Fruit fly (Drosophila melanogaster) whole organism, embryonic: ENCODE measurements around the gene CG34258.

Experiments
- Antp ChIP-seq: fragments of 200-800 bp; sonication (Bioruptor generic); optimal IDR thresholded peaks from 3 replicates; lab custom pipeline; 2016; ENCODE audit warnings: missing biosample characterization, missing genetic modification characterization
- Atf-2 ChIP-seq: fragments of 200-800 bp; sonication (Bioruptor generic); optimal IDR thresholded peaks from 2 replicates; lab custom pipeline; 2016; ENCODE audit warnings: missing biosample characterization, missing genetic modification characterization
- CG10147 ChIP-seq: fragments of 200-800 bp; sonication (Bioruptor generic); optimal IDR thresholded peaks from 2 replicates; lab custom pipeline; 2019; ENCODE audit warnings: missing biosample characterization, mild to moderate bottlenecking, missing genetic modification characterization, moderate library complexity
- CG10267 ChIP-seq: fragments of 200-800 bp; sonication (Bioruptor generic); optimal IDR thresholded peaks from 2 replicates; lab custom pipeline; 2018; ENCODE audit warnings: missing biosample characterization, mild to moderate bottlenecking, missing genetic modification characterization, moderate library complexity
- CG10366 ChIP-seq: fragments of 200-800 bp; sonication (Bioruptor generic); IDR thresholded peaks from 2 replicates; pipeline ENCODE4 v1.3.6; 2022; ENCODE audit warnings: missing biosample characterization, missing genetic modification characterization
- CG11247 ChIP-seq: fragments of 200-800 bp; sonication (Bioruptor generic); IDR thresholded peaks from 2 replicates; pipeline ENCODE4 v1.3.6; 2022; ENCODE audit warnings: missing biosample characterization, missing genetic modification characterization
- CG12236 ChIP-seq: fragments of 200-800 bp; sonication (Bioruptor generic); optimal IDR thresholded peaks from 2 replicates; lab custom pipeline; 2016; ENCODE audit warnings: missing biosample characterization, missing genetic modification characterization
- CG13894 ChIP-seq: fragments of 200-800 bp; sonication (Bioruptor generic); optimal IDR thresholded peaks from 3 replicates; lab custom pipeline; 2018; ENCODE audit warnings: missing biosample characterization, mild to moderate bottlenecking, missing genetic modification characterization, moderate library complexity
- CG15011 ChIP-seq: fragments of 200-800 bp; sonication (Bioruptor generic); optimal IDR thresholded peaks from 3 replicates; lab custom pipeline; 2018; ENCODE audit warnings: missing biosample characterization, mild to moderate bottlenecking, missing genetic modification characterization
- CG1647 ChIP-seq: fragments of 200-800 bp; sonication (Bioruptor generic); optimal IDR thresholded peaks from 3 replicates; lab custom pipeline; 2016; ENCODE audit warnings: missing biosample characterization, missing genetic modification characterization
- CG16863 ChIP-seq: fragments of 200-800 bp; sonication (Bioruptor generic); optimal IDR thresholded peaks from 3 replicates; lab custom pipeline; 2016; ENCODE audit warnings: missing biosample characterization, missing genetic modification characterization
- CG17612 ChIP-seq: fragments of 200-800 bp; sonication (Bioruptor generic); IDR thresholded peaks from 2 replicates; pipeline ENCODE4 v1.3.6; 2022; ENCODE audit warnings: missing biosample characterization, missing genetic modification characterization
- CG30403 ChIP-seq: fragments of 200-800 bp; sonication (Bioruptor generic); optimal IDR thresholded peaks from 3 replicates; lab custom pipeline; 2016; ENCODE audit warnings: missing biosample characterization, missing genetic modification characterization
- CG32767 ChIP-seq: fragments of 200-800 bp; sonication (Bioruptor generic); IDR thresholded peaks from 2 replicates; pipeline ENCODE4 v1.3.6; 2022; ENCODE audit warnings: missing biosample characterization, missing genetic modification characterization
- CG3838 ChIP-seq: fragments of 200-800 bp; sonication (Bioruptor generic); optimal IDR thresholded peaks from 3 replicates; lab custom pipeline; 2016; ENCODE audit warnings: missing biosample characterization, missing genetic modification characterization
- CG4328 ChIP-seq: fragments of 200-800 bp; sonication (Bioruptor generic); optimal IDR thresholded peaks from 3 replicates; lab custom pipeline; 2017; ENCODE audit warnings: missing biosample characterization, missing genetic modification reagents, missing genetic modification characterization
- CG4424 ChIP-seq: fragments of 200-800 bp; sonication (Bioruptor generic); optimal IDR thresholded peaks from 3 replicates; lab custom pipeline; 2016; ENCODE audit warnings: missing biosample characterization, missing genetic modification characterization
- CG4730 ChIP-seq: fragments of 200-800 bp; sonication (Bioruptor generic); IDR thresholded peaks from 2 replicates; pipeline ENCODE4 v1.3.6; 2022; ENCODE audit warnings: missing biosample characterization, missing genetic modification characterization
- CG6175 ChIP-seq: fragments of 200-800 bp; sonication (Bioruptor generic); IDR thresholded peaks from 3 replicates; pipeline ENCODE4 v1.3.6; 2022; ENCODE audit warnings: missing biosample characterization, missing genetic modification characterization
- CG7357 ChIP-seq: fragments of 200-800 bp; sonication (Bioruptor generic); IDR thresholded peaks from 3 replicates; pipeline ENCODE4 v1.3.6; 2022; ENCODE audit warnings: missing biosample characterization, missing genetic modification characterization
- CG7839 ChIP-seq: fragments of 200-800 bp; sonication (Bioruptor generic); optimal IDR thresholded peaks from 3 replicates; lab custom pipeline; 2018; ENCODE audit warnings: missing biosample characterization, mild to moderate bottlenecking, missing genetic modification characterization, moderate library complexity
- CG8388 ChIP-seq: fragments of 200-800 bp; sonication (Bioruptor generic); optimal IDR thresholded peaks from 2 replicates; lab custom pipeline; 2019; ENCODE audit warnings: missing biosample characterization, mild to moderate bottlenecking, missing genetic modification characterization, moderate library complexity
- CG8924 ChIP-seq: fragments of 200-800 bp; optimal IDR thresholded peaks from 3 replicates; lab custom pipeline; 2019; ENCODE audit warnings: missing biosample characterization, mild to moderate bottlenecking, missing genetic modification characterization, moderate library complexity
- CG9215 ChIP-seq: fragments of 200-800 bp; sonication (Bioruptor generic); IDR thresholded peaks from 2 replicates; pipeline ENCODE4 v1.3.6; 2022; ENCODE audit warnings: missing biosample characterization, missing genetic modification characterization
- CG9797 ChIP-seq: fragments of 200-800 bp; sonication (Bioruptor generic); optimal IDR thresholded peaks from 3 replicates; lab custom pipeline; 2018; ENCODE audit warnings: missing biosample characterization, mild to moderate bottlenecking, missing genetic modification characterization
- Dad ChIP-seq: fragments of 200-800 bp; sonication (Bioruptor generic); optimal IDR thresholded peaks from 3 replicates; lab custom pipeline; 2016; ENCODE audit warnings: missing biosample characterization, missing genetic modification characterization
- Dfd ChIP-seq, 2 experiments: fragments of >200 bp; optimal IDR thresholded peaks; 2 replicates each; lab custom pipeline; 2017; ENCODE audit warnings: missing biosample characterization in 2 of 2, missing genetic modification characterization in 2 of 2
- Ets65A ChIP-seq: fragments of 200-800 bp; sonication (Bioruptor generic); peaks from one replicate; lab custom pipeline; 2016; ENCODE audit warnings: missing biosample characterization, missing genetic modification characterization
- HLHmδ ChIP-seq: fragments of 200-800 bp; sonication (Bioruptor generic); optimal IDR thresholded peaks from 2 replicates; lab custom pipeline; 2018; ENCODE audit warnings: missing biosample characterization, mild to moderate bottlenecking, missing genetic modification characterization, moderate library complexity
- Hsf ChIP-seq: fragments of 200-800 bp; sonication (Bioruptor generic); optimal IDR thresholded peaks from 3 replicates; lab custom pipeline; 2016; ENCODE audit warnings: missing biosample characterization, missing genetic modification characterization
- Optix ChIP-seq: fragments of 200-800 bp; sonication (Bioruptor generic); IDR thresholded peaks from 3 replicates; pipeline ENCODE4 v1.3.6; 2022; ENCODE audit warnings: missing biosample characterization, missing genetic modification characterization
- Rx ChIP-seq: fragments of 200-800 bp; sonication (Bioruptor generic); IDR thresholded peaks from 2 replicates; pipeline ENCODE4 v1.3.6; 2022; ENCODE audit warnings: missing biosample characterization, missing genetic modification characterization
- Usf ChIP-seq: fragments of 200-800 bp; sonication (Bioruptor generic); optimal IDR thresholded peaks from 2 replicates; lab custom pipeline; 2017; ENCODE audit warnings: missing genotype, missing biosample characterization, missing genetic modification characterization
- Xrp1 ChIP-seq: fragments of 200-800 bp; sonication (Bioruptor generic); IDR thresholded peaks from 2 replicates; pipeline ENCODE4 v1.3.6; 2022; ENCODE audit warnings: missing biosample characterization, missing genetic modification characterization
- aop ChIP-seq: fragments of 200-800 bp; sonication (Bioruptor generic); IDR thresholded peaks from 2 replicates; pipeline ENCODE4 v1.3.6; 2022; ENCODE audit warnings: missing biosample characterization, missing genetic modification characterization
- bcd ChIP-seq: fragments of 200-800 bp; sonication (Bioruptor generic); optimal IDR thresholded peaks from 2 replicates; lab custom pipeline; 2017; ENCODE audit warnings: missing biosample characterization, mild to moderate bottlenecking, missing genetic modification characterization
- bowl ChIP-seq: fragments of 200-800 bp; sonication (Bioruptor generic); IDR thresholded peaks from 2 replicates; pipeline ENCODE4 v1.3.6; 2022; ENCODE audit warnings: missing biosample characterization, missing genetic modification characterization
- btn ChIP-seq: fragments of 200-800 bp; sonication (Bioruptor generic); optimal IDR thresholded peaks from 2 replicates; lab custom pipeline; 2016; ENCODE audit warnings: missing biosample characterization, missing genetic modification characterization
- chm ChIP-seq: fragments of 200-800 bp; sonication (Bioruptor generic); IDR thresholded peaks from 2 replicates; pipeline ENCODE4 v1.3.6; 2022; ENCODE audit warnings: missing biosample characterization, missing genetic modification characterization
- dati ChIP-seq: fragments of 200-800 bp; sonication (Bioruptor generic); IDR thresholded peaks from 2 replicates; pipeline ENCODE4 v1.3.6; 2022; ENCODE audit warnings: missing biosample characterization, missing genetic modification characterization
- eve ChIP-seq, 2 experiments: fragments of >200 bp; optimal IDR thresholded peaks; 2 replicates each; lab custom pipeline; 2017; ENCODE audit warnings: missing biosample characterization in 2 of 2, missing genetic modification characterization in 2 of 2
- fu2 ChIP-seq: fragments of 200-800 bp; sonication (Bioruptor generic); optimal IDR thresholded peaks from 2 replicates; lab custom pipeline; 2016; ENCODE audit warnings: missing biosample characterization, missing genetic modification characterization
- lab ChIP-seq: fragments of 200-800 bp; sonication (Bioruptor generic); optimal IDR thresholded peaks from 3 replicates; lab custom pipeline; 2017; ENCODE audit warnings: missing biosample characterization, missing genetic modification characterization, mild to moderate bottlenecking, moderate library complexity, missing genetic modification reagents
- lbe ChIP-seq: fragments of 200-800 bp; sonication (Bioruptor generic); optimal IDR thresholded peaks from 2 replicates; lab custom pipeline; 2016; ENCODE audit warnings: missing biosample characterization, mild to moderate bottlenecking, missing genetic modification characterization
- nom ChIP-seq: fragments of 200-800 bp; sonication (Bioruptor generic); optimal IDR thresholded peaks from 2 replicates; lab custom pipeline; 2017; ENCODE audit warnings: missing biosample characterization, missing genetic modification characterization, mild to moderate bottlenecking, moderate library complexity, missing genetic modification reagents
- odd ChIP-seq: fragments of 200-800 bp; sonication (Bioruptor generic); optimal IDR thresholded peaks from 2 replicates; lab custom pipeline; 2017; ENCODE audit warnings: missing biosample characterization, mild to moderate bottlenecking, missing genetic modification characterization
- pum ChIP-seq: fragments of 200-800 bp; sonication (Bioruptor generic); optimal IDR thresholded peaks from 2 replicates; lab custom pipeline; 2016; ENCODE audit warnings: missing biosample characterization, missing genetic modification characterization
- ro ChIP-seq: fragments of 200-800 bp; sonication (Bioruptor generic); IDR thresholded peaks from 2 replicates; pipeline ENCODE4 v1.3.6; 2022; ENCODE audit warnings: missing biosample characterization, missing genetic modification characterization
- sd ChIP-seq: fragments of 200-800 bp; sonication (Bioruptor generic); optimal IDR thresholded peaks from 3 replicates; lab custom pipeline; 2018; ENCODE audit warnings: missing biosample characterization, mild to moderate bottlenecking, missing genetic modification characterization, moderate library complexity
- so ChIP-seq: fragments of 200-800 bp; sonication (Bioruptor generic); IDR thresholded peaks from 3 replicates; pipeline ENCODE4 v1.3.6; 2022; ENCODE audit warnings: missing biosample characterization, missing genetic modification characterization
- tll ChIP-seq, 2 experiments: fragments of 200-800 bp in 1 of 2; fragments of >200 bp in 1 of 2; sonication (Bioruptor generic) in 1 of 2; optimal IDR thresholded peaks; 2 replicates each; lab custom pipeline; 2017 to 2019; ENCODE audit warnings: missing biosample characterization in 2 of 2, missing genetic modification characterization in 2 of 2, mild to moderate bottlenecking in 1 of 2, moderate library complexity in 1 of 2

CG34258 gene

DNA sequence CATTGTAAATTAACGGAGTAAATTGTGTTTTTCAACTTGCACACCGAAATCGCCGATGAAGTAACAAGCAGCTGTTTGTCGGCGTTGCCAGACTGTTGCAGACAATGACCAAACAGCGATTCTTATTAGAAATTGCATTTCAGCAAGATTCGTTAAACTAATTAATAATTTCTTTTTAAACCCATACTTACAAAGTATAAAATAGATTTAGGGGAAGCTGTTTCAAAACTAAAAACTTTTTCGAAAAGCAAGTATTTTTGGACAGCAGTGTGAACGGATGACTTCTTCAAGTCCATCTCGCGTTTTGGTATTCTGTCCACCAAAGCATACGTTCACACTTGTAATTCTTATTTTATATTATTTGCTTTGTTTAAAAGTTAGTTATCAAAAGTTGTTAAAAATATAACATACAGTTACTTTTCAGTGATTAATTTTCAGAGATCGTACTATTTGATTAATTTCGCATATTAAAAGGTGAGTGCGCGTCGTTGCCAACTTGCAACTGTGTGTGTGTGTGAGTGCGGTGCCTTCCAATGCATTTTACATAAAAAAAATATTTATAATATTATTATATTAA, 23.2 kb downstream of the CG34258 start, which contains the start of the genes CG8004 and RhoGDI (continued):
- peak; percentile 66 for TF ChIP-seq CG16863
- peak; percentile 47 for TF ChIP-seq fu2 (GFP tag; lab: Kevin White, UChicago)
- peak; percentile 78 for TF ChIP-seq CG10267
- TF ChIP-seq Dad (GFP tag; lab: Kevin White, UChicago): peak; percentile 67
- TF ChIP-seq nom (GFP tag; lab: Kevin White, UChicago): peak; percentile 5
- TF ChIP-seq ro (GFP tag; lab: Robert Waterston, UW): no peak
- TF ChIP-seq tll (GFP tag; optimal IDR thresholded peaks at IDR 0.05; lab: Kevin White, UChicago): peak in 1 of 2 experiments; percentile 60
- peak; percentile 61 for TF ChIP-seq CG10366 (GFP tag; lab: Robert Waterston, UW)
- peak; percentile 61 for TF ChIP-seq Antp
- no peak for TF ChIP-seq CG32767
- TF ChIP-seq so: no peak
- peak; percentile 67 for TF ChIP-seq Xrp1 (GFP tag; lab: Robert Waterston, UW)
- peak; percentile 96 for TF ChIP-seq CG7357
- TF ChIP-seq dati: peak; percentile 8; the same call in 1 of the 2 replicates
- no peak for TF ChIP-seq Optix (GFP tag; lab: Robert Waterston, UW)
- no peak for TF ChIP-seq Dfd (GFP tag; optimal IDR thresholded peaks at IDR 0.05; lab: Kevin White, UChicago)
- TF ChIP-seq chm (GFP tag; lab: Robert Waterston, UW): peak; percentile 22; the same call in 1 of the 2 replicates
- peak; percentile 63 for TF ChIP-seq CG1647
- peak; percentile 79 for TF ChIP-seq lab (GFP tag; lab: Kevin White, UChicago)
- no peak for TF ChIP-seq CG17612
- peak; percentile 48 for TF ChIP-seq CG4328 (GFP tag; lab: Kevin White, UChicago)
- TF ChIP-seq bowl: no peak
- TF ChIP-seq CG8388 (GFP tag; lab: Kevin White, UChicago): peak; percentile 63
- TF ChIP-seq btn (GFP tag; lab: Kevin White, UChicago): no peak
- peak; percentile 60 for TF ChIP-seq CG7839 (tag; lab: Kevin White, UChicago)
- peak; percentile 38; the same call in 1 of the 2 replicates for TF ChIP-seq CG11247 (GFP tag; lab: Robert Waterston, UW)
- TF ChIP-seq CG12236 (GFP tag; lab: Kevin White, UChicago): no peak
- no peak for TF ChIP-seq eve (GFP tag; optimal IDR thresholded peaks at IDR 0.05; lab: Kevin White, UChicago)
- peak; percentile 80 for TF ChIP-seq Hsf (GFP tag; lab: Kevin White, UChicago)
- no peak for TF ChIP-seq CG3838 (GFP tag; lab: Kevin White, UChicago)
- no peak for TF ChIP-seq HLHmδ (GFP tag; lab: Kevin White, UChicago)
- no peak for TF ChIP-seq CG6175 (GFP tag; lab: Robert Waterston, UW)
- TF ChIP-seq CG9797 (GFP tag; lab: Kevin White, UChicago): peak; percentile 86
- TF ChIP-seq CG4730 (GFP tag; lab: Robert Waterston, UW): 0 out of 2 replicates have a peak, but pooled peaks have one; percentile 25
- TF ChIP-seq CG30403 (GFP tag; lab: Kevin White, UChicago): peak; percentile 77
- TF ChIP-seq CG9215 (GFP tag; lab: Robert Waterston, UW): peak; percentile 47
- TF ChIP-seq pum (GFP tag; lab: Kevin White, UChicago): peak; percentile 61
- TF ChIP-seq Ets65A (GFP tag; lab: Kevin White, UChicago): peak; percentile 91
- TF ChIP-seq bcd: peak; percentile 53
- no peak for TF ChIP-seq CG15011 (GFP tag; lab: Kevin White, UChicago)
- TF ChIP-seq lbe: no peak
- TF ChIP-seq odd (GFP tag; lab: Kevin White, UChicago): no peak
- TF ChIP-seq CG10147 (GFP tag; lab: Kevin White, UChicago): peak; percentile 18
- peak; percentile 56; the same call in 1 of the 2 replicates for TF ChIP-seq Rx (GFP tag; lab: Robert Waterston, UW)
- peak; percentile 65 for TF ChIP-seq Atf-2 (GFP tag; lab: Kevin White, UChicago)
- TF ChIP-seq Usf (GFP tag; lab: Kevin White, UChicago): no peak
- peak; percentile 57 for TF ChIP-seq CG4424 (GFP tag; lab: Kevin White, UChicago)
- peak; percentile 64 for TF ChIP-seq CG13894 (tag; lab: Kevin White, UChicago)
- no peak for TF ChIP-seq sd
- TF ChIP-seq aop (GFP tag; lab: Robert Waterston, UW): no peak
- peak; percentile 86 for TF ChIP-seq CG8924
